Fruit fly (Drosophila melanogaster) whole organism, embryonic: ENCODE measurements around the gene ftz.
A peak's percentile ranks its signal among the peaks of the same experiment; 100 is the strongest.

Experiments
- Abd-B ChIP-seq: fragments of 200-800 bp; sonication (Bioruptor generic); optimal IDR thresholded peaks from 2 replicates; lab custom pipeline; 2018; ENCODE audit warnings: missing biosample characterization, mild to moderate bottlenecking, missing genetic modification characterization, moderate library complexity
- B-H2 ChIP-seq: fragments of 200-800 bp; sonication (Bioruptor generic); optimal IDR thresholded peaks from 2 replicates; lab custom pipeline; 2018; ENCODE audit warnings: missing biosample characterization, mild to moderate bottlenecking, missing genetic modification characterization
- CG1024 ChIP-seq: fragments of 200-800 bp; sonication (Bioruptor generic); IDR thresholded peaks from 2 replicates; pipeline ENCODE4 v1.3.6; 2022; ENCODE audit warnings: missing biosample characterization, missing genetic modification characterization
- CG10543 ChIP-seq: fragments of 200-800 bp; sonication (Bioruptor generic); optimal IDR thresholded peaks from 3 replicates; lab custom pipeline; 2017; ENCODE audit warnings: missing biosample characterization, mild to moderate bottlenecking, missing genetic modification characterization, moderate library complexity
- CG10565 ChIP-seq: fragments of 200-800 bp; sonication (Bioruptor generic); optimal IDR thresholded peaks from 3 replicates; lab custom pipeline; 2016; ENCODE audit warnings: missing biosample characterization, mild to moderate bottlenecking, missing genetic modification characterization
- CG13424 ChIP-seq: fragments of 200-800 bp; sonication (Bioruptor generic); optimal IDR thresholded peaks from 2 replicates; lab custom pipeline; 2019; ENCODE audit warnings: missing biosample characterization, mild to moderate bottlenecking, missing genetic modification characterization, moderate library complexity
- CG17186 ChIP-seq: fragments of 200-800 bp; sonication (Bioruptor generic); optimal IDR thresholded peaks from 3 replicates; lab custom pipeline; 2017; ENCODE audit warnings: missing biosample characterization, missing genetic modification reagents, missing genetic modification characterization
- CG17802 ChIP-seq: fragments of 200-800 bp; sonication (Bioruptor generic); optimal IDR thresholded peaks from 2 replicates; lab custom pipeline; 2018; ENCODE audit warnings: missing biosample characterization, mild to moderate bottlenecking, missing genetic modification characterization, moderate library complexity
- CG2116 ChIP-seq: fragments of 200-800 bp; sonication (Bioruptor generic); optimal IDR thresholded peaks from 3 replicates; lab custom pipeline; 2018; ENCODE audit warnings: missing biosample characterization, mild to moderate bottlenecking, missing genetic modification characterization
- CG2129 ChIP-seq: fragments of 200-800 bp; sonication (Bioruptor generic); IDR thresholded peaks from 2 replicates; pipeline ENCODE4 v1.3.6; 2022; ENCODE audit warnings: missing biosample characterization, missing genetic modification characterization; ENCODE audit not compliant: partially characterized antibody
- CG2875 ChIP-seq: fragments of 200-800 bp; sonication (Bioruptor generic); optimal IDR thresholded peaks from 2 replicates; lab custom pipeline; 2017; ENCODE audit warnings: missing biosample characterization, mild to moderate bottlenecking, missing genetic modification characterization, missing genetic modification reagents
- CG3726 ChIP-seq: fragments of 200-800 bp; sonication (Bioruptor generic); IDR thresholded peaks from 3 replicates; pipeline ENCODE4, ENCODE4 v1.3.6; 2022; ENCODE audit warnings: missing biosample characterization, missing genetic modification characterization
- CG4360 ChIP-seq: fragments of 200-800 bp; sonication (Bioruptor generic); IDR thresholded peaks from 2 replicates; pipeline ENCODE4 v1.3.6; 2022; ENCODE audit warnings: missing biosample characterization, missing genetic modification characterization
- CG43689 ChIP-seq: fragments of 200-800 bp; sonication (Bioruptor generic); IDR thresholded peaks from 2 replicates; pipeline ENCODE4 v1.3.6; 2022; ENCODE audit warnings: missing biosample characterization, missing genetic modification characterization
- CG6689 ChIP-seq: fragments of 200-800 bp; sonication (Bioruptor generic); IDR thresholded peaks from 2 replicates; pipeline ENCODE4 v1.3.6; 2022; ENCODE audit warnings: missing biosample characterization, missing genetic modification characterization
- CG7963 ChIP-seq: fragments of 200-800 bp; sonication (Bioruptor generic); IDR thresholded peaks from 3 replicates; pipeline ENCODE4 v1.3.6; 2022; ENCODE audit warnings: missing biosample characterization, missing genetic modification characterization; ENCODE audit not compliant: partially characterized antibody
- CG8290 ChIP-seq, 3 experiments: fragments of 200-800 bp; sonication (Bioruptor generic); optimal IDR thresholded peaks; 2 replicates each; lab custom pipeline; 2016 to 2019; ENCODE audit warnings: missing biosample characterization in 3 of 3, missing genetic modification characterization in 3 of 3, mild to moderate bottlenecking in 2 of 3, moderate library complexity in 1 of 3
- Elba2 ChIP-seq: fragments of 200-800 bp; sonication (Bioruptor generic); optimal IDR thresholded peaks from 3 replicates; lab custom pipeline; 2016; ENCODE audit warnings: missing biosample characterization, missing genetic modification characterization
- HmgZ ChIP-seq: fragments of 200-800 bp; sonication (Bioruptor generic); optimal IDR thresholded peaks from 2 replicates; lab custom pipeline; 2018; ENCODE audit warnings: missing biosample characterization, mild to moderate bottlenecking, missing genetic modification characterization
- NC2β ChIP-seq: fragments of 200-800 bp; sonication (Bioruptor generic); optimal IDR thresholded peaks from 2 replicates; lab custom pipeline; 2016; ENCODE audit warnings: missing biosample characterization, missing genetic modification characterization
- Nf-YA ChIP-seq: fragments of 200-800 bp; sonication (Bioruptor generic); IDR thresholded peaks from 2 replicates; pipeline ENCODE4 v1.3.6; 2022; ENCODE audit warnings: missing biosample characterization, missing genetic modification characterization
- Opbp ChIP-seq: fragments of 200-800 bp; sonication (Bioruptor generic); IDR thresholded peaks from 3 replicates; pipeline ENCODE4 v1.3.6; 2022; ENCODE audit warnings: missing biosample characterization, missing genetic modification characterization; ENCODE audit not compliant: partially characterized antibody
- Scr ChIP-seq: fragments of 200-800 bp; sonication (Bioruptor generic); IDR thresholded peaks from 2 replicates; pipeline ENCODE4 v1.3.6; 2022; ENCODE audit warnings: missing biosample characterization, missing genetic modification characterization; ENCODE audit not compliant: partially characterized antibody
- Sox100B ChIP-seq: fragments of 200-800 bp; sonication (Bioruptor generic); optimal IDR thresholded peaks from 3 replicates; lab custom pipeline; 2018; ENCODE audit warnings: missing biosample characterization, mild to moderate bottlenecking, missing genetic modification characterization
- TFAM ChIP-seq: fragments of 200-800 bp; sonication (Bioruptor generic); optimal IDR thresholded peaks from 2 replicates; lab custom pipeline; 2017; ENCODE audit warnings: missing biosample characterization, missing genetic modification characterization, inconsistent platforms
- Xbp1 ChIP-seq: fragments of 200-800 bp; sonication (Bioruptor generic); optimal IDR thresholded peaks from 3 replicates; lab custom pipeline; 2016; ENCODE audit warnings: missing biosample characterization, mild to moderate bottlenecking, missing genetic modification characterization
- amos ChIP-seq: fragments of 200-800 bp; sonication (Bioruptor generic); IDR thresholded peaks from 2 replicates; pipeline ENCODE4 v1.3.6; 2022; ENCODE audit warnings: missing biosample characterization, missing genetic modification characterization; ENCODE audit not compliant: partially characterized antibody
- bab2 ChIP-seq: fragments of 200-800 bp; sonication (Bioruptor generic); optimal IDR thresholded peaks from 2 replicates; lab custom pipeline; 2016; ENCODE audit warnings: missing biosample characterization, missing genetic modification characterization
- bowl ChIP-seq: fragments of 200-800 bp; sonication (Bioruptor generic); IDR thresholded peaks from 2 replicates; pipeline ENCODE4 v1.3.6; 2022; ENCODE audit warnings: missing biosample characterization, missing genetic modification characterization
- croc ChIP-seq: fragments of 200-800 bp; sonication (Bioruptor generic); conservative IDR thresholded peaks from 3 replicates; pipeline ENCODE4 v1.3.6; 2022; ENCODE audit warnings: missing biosample characterization, missing genetic modification characterization
- emc ChIP-seq: fragments of 200-800 bp; sonication (Bioruptor generic); optimal IDR thresholded peaks from 2 replicates; lab custom pipeline; 2016; ENCODE audit warnings: missing biosample characterization, missing genetic modification characterization
- fru ChIP-seq: fragments of >200 bp; optimal IDR thresholded peaks from 2 replicates; lab custom pipeline; 2017
- gce ChIP-seq: fragments of 200-800 bp; sonication (Bioruptor generic); IDR thresholded peaks from 3 replicates; pipeline ENCODE4 v1.3.6; 2022; ENCODE audit warnings: missing biosample characterization, missing genetic modification characterization
- gsb-n ChIP-seq: fragments of 200-800 bp; sonication (Bioruptor generic); optimal IDR thresholded peaks from 3 replicates; lab custom pipeline; 2018; ENCODE audit warnings: missing biosample characterization, mild to moderate bottlenecking, missing genetic modification characterization
- hkb ChIP-seq, 2 experiments: fragments of 200-800 bp in 1 of 2; fragments of >200 bp in 1 of 2; sonication (Bioruptor generic) in 1 of 2; IDR thresholded peaks in 1 of 2; optimal IDR thresholded peaks in 1 of 2; 2 replicates each; pipeline versions ENCODE4 v1.3.6 to Lab custom; 2017 to 2022; ENCODE audit warnings: missing biosample characterization in 1 of 2, missing genetic modification characterization in 1 of 2
- kah ChIP-seq: fragments of 200-800 bp; sonication (Bioruptor generic); optimal IDR thresholded peaks from 2 replicates; lab custom pipeline; 2018; ENCODE audit warnings: missing biosample characterization, mild to moderate bottlenecking, missing genetic modification characterization
- ken ChIP-seq: fragments of 200-800 bp; sonication (Bioruptor generic); IDR thresholded peaks from 3 replicates; pipeline ENCODE4 v1.3.6; 2022; ENCODE audit warnings: missing biosample characterization, missing genetic modification characterization
- lmd ChIP-seq: fragments of 200-800 bp; sonication (Bioruptor generic); IDR thresholded peaks from 2 replicates; pipeline ENCODE4 v1.3.6; 2022; ENCODE audit warnings: missing biosample characterization, missing genetic modification characterization
- luna ChIP-seq: fragments of 200-800 bp; sonication (Bioruptor generic); optimal IDR thresholded peaks from 2 replicates; lab custom pipeline; 2016; ENCODE audit warnings: missing biosample characterization, missing genetic modification characterization
- mld ChIP-seq: fragments of 200-800 bp; sonication (Bioruptor generic); IDR thresholded peaks from 3 replicates; pipeline ENCODE4 v1.3.6; 2022; ENCODE audit warnings: missing biosample characterization, missing genetic modification characterization; ENCODE audit not compliant: partially characterized antibody
- nerfin-1 ChIP-seq: fragments of 200-800 bp; sonication (Bioruptor generic); optimal IDR thresholded peaks from 3 replicates; lab custom pipeline; 2019; ENCODE audit warnings: missing biosample characterization, mild to moderate bottlenecking, missing genetic modification characterization, moderate library complexity
- slou ChIP-seq: fragments of 200-800 bp; sonication (Bioruptor generic); optimal IDR thresholded peaks from 3 replicates; lab custom pipeline; 2016; ENCODE audit warnings: missing biosample characterization, missing genetic modification characterization
- sqz ChIP-seq: fragments of 200-800 bp; sonication (Bioruptor generic); optimal IDR thresholded peaks from 3 replicates; lab custom pipeline; 2018; ENCODE audit warnings: missing biosample characterization, mild to moderate bottlenecking, missing genetic modification characterization
- tup ChIP-seq: fragments of 200-800 bp; sonication (Bioruptor generic); optimal IDR thresholded peaks from 2 replicates; lab custom pipeline; 2016; ENCODE audit warnings: missing biosample characterization, mild to moderate bottlenecking, missing genetic modification characterization, moderate library complexity
- zen ChIP-seq: fragments of 200-800 bp; sonication (Bioruptor generic); optimal IDR thresholded peaks from 3 replicates; lab custom pipeline; 2018; ENCODE audit warnings: missing biosample characterization, mild to moderate bottlenecking, missing genetic modification characterization, moderate library complexity
- zfh2 ChIP-seq: fragments of 200-800 bp; sonication (Bioruptor generic); optimal IDR thresholded peaks from 2 replicates; lab custom pipeline; 2016; ENCODE audit warnings: missing biosample characterization, missing genetic modification characterization

The ftz gene

dm6 chr3R:6845477-6846196 lies 18.5 kb upstream of the ftz start (continued):
- peak; percentile 72 for TF ChIP-seq CG4360 (GFP tag; lab: Robert Waterston, UW)
- no peak for TF ChIP-seq fru
- peak; percentile 99 for TF ChIP-seq zen
- TF ChIP-seq B-H2 (GFP tag; lab: Kevin White, UChicago), result no peak
- TF ChIP-seq CG3726, result no peak
- TF ChIP-seq Opbp, result no peak
- no peak for TF ChIP-seq gce (GFP tag; lab: Robert Waterston, UW)
- TF ChIP-seq CG1024, result no peak
- no peak for TF ChIP-seq NC2β
- no peak for TF ChIP-seq CG17186 (GFP tag; lab: Kevin White, UChicago)
- TF ChIP-seq CG10543 (GFP tag; lab: Kevin White, UChicago), result no peak
- no peak for TF ChIP-seq zfh2 (GFP tag; lab: Kevin White, UChicago)
- TF ChIP-seq Scr, result 0 out of 2 replicates have a peak, but pooled peaks have one; percentile 30
- TF ChIP-seq CG17802 (tag; lab: Kevin White, UChicago), result no peak
- TF ChIP-seq Sox100B (GFP tag; lab: Kevin White, UChicago), result no peak
- TF ChIP-seq CG8290 (GFP tag; optimal IDR thresholded peaks at IDR 0.05; lab: Kevin White, UChicago), result no peak
- no peak for TF ChIP-seq CG8290 (tag; optimal IDR thresholded peaks at IDR 0.05; lab: Kevin White, UChicago)
- TF ChIP-seq hkb (optimal IDR thresholded peaks at IDR 0.05; lab: Kevin White, UChicago), result no peak
- TF ChIP-seq hkb (GFP tag; IDR thresholded peaks at IDR 0.05; lab: Robert Waterston, UW), result no peak
- TF ChIP-seq Abd-B (GFP tag; lab: Kevin White, UChicago), result peak; percentile 80
- no peak for TF ChIP-seq bab2 (GFP tag; lab: Kevin White, UChicago)
- TF ChIP-seq sqz (GFP tag; lab: Kevin White, UChicago), result peak; percentile 7
- no peak for TF ChIP-seq emc (GFP tag; lab: Kevin White, UChicago)
- no peak for TF ChIP-seq CG6689 (GFP tag; lab: Robert Waterston, UW)
- TF ChIP-seq nerfin-1 (tag; lab: Kevin White, UChicago), result no peak
- no peak for TF ChIP-seq CG43689 (GFP tag; lab: Robert Waterston, UW)
- no peak for TF ChIP-seq CG10565 (GFP tag; lab: Kevin White, UChicago)
- no peak for TF ChIP-seq CG2129 (GFP tag; lab: Robert Waterston, UW)
- TF ChIP-seq CG2875 (GFP tag; lab: Kevin White, UChicago), result no peak
- no peak for TF ChIP-seq croc (GFP tag; lab: Robert Waterston, UW)
- no peak for TF ChIP-seq bowl (GFP tag; lab: Robert Waterston, UW)
- TF ChIP-seq CG13424 (tag; lab: Kevin White, UChicago), result no peak
- no peak for TF ChIP-seq luna (GFP tag; lab: Kevin White, UChicago)
- TF ChIP-seq gsb-n, result no peak
- TF ChIP-seq HmgZ (tag; lab: Kevin White, UChicago), result no peak
- TF ChIP-seq CG2116 (GFP tag; lab: Kevin White, UChicago), result no peak
- TF ChIP-seq CG7963 (GFP tag; lab: Robert Waterston, UW), result no peak
- no peak for TF ChIP-seq ken
- TF ChIP-seq Elba2 (GFP tag; lab: Kevin White, UChicago), result peak; percentile 20
- TF ChIP-seq Nf-YA, result no peak
- TF ChIP-seq lmd, result no peak
- no peak for TF ChIP-seq slou (GFP tag; lab: Kevin White, UChicago)
- TF ChIP-seq mld (GFP tag; lab: Robert Waterston, UW), result no peak
- no peak for TF ChIP-seq amos (GFP tag; lab: Robert Waterston, UW)
- no peak for TF ChIP-seq kah
- no peak for TF ChIP-seq Xbp1
- no peak for TF ChIP-seq TFAM
- no peak for TF ChIP-seq tup
